Fruit fly (Drosophila melanogaster): ENCODE measurements around the gene CG4080.

CG4080 gene

DNA sequence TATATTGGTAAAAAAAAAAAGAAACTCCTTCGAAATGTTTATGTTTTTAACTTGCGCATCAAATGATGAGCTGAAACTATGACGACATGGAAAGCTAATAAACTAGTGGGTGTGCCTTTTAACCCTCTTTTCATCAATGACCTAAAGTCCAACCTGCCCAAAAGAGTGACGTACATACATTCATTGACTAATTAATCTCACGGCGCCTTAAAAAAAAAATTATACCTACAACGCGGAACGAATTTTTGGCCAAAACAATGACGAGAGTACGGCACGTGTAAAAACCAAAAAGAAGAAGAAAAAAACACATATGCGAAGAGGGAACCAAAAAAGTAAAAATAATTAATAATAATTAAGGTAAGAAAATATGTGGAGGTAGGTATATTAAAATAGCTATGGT lies 60.5 kb downstream of the CG4080 start, which contains the start of gene PGRP-LC:
TSS of gene PGRP-LC (plus strand) at position 301 of the 400 bp plus-strand sequence.
- no peak for TF ChIP-seq pan (optimal IDR thresholded peaks at IDR 0.05)
- TF ChIP-seq psq (optimal IDR thresholded peaks at IDR 0.05) = no peak
- TF ChIP-seq usp (GFP tag; optimal IDR thresholded peaks at IDR 0.05) = no peak
- no peak for TF ChIP-seq CG8478 (optimal IDR thresholded peaks at IDR 0.05)
- no peak for TF ChIP-seq Dll (optimal IDR thresholded peaks at IDR 0.05)
- TF ChIP-seq EcR (GFP tag; optimal IDR thresholded peaks at IDR 0.05) = no peak

DNA sequence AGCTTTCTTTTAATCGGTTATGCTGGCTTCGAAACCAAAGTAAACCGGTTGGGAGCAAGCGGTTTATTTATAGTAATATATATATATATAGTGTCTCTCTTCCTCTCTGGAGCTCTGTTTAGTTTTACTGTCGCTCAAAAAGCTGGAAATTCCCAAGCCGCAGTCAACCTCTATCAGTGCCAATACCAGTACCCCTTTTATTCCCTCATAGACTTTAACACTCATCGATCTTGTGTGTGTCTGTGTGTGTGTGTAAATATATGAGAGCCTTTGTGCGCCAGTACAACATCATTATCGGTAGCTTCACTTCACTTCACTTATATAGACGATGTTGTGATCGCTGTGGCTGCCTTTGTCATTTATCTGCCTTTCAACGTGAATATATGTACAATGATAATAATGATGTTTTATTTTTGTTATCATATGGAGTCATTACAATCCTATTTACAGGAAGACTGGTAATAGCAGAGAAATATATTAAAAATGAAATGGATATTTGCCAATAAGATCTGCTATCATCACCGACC lies 61.0 kb downstream of the CG4080 start:
- TF ChIP-seq Dll (optimal IDR thresholded peaks at IDR 0.05) (no peak), pan (optimal IDR thresholded peaks at IDR 0.05) (no peak), EcR (GFP tag; optimal IDR thresholded peaks at IDR 0.05) (no peak), psq (optimal IDR thresholded peaks at IDR 0.05) (no peak), CG8478 (optimal IDR thresholded peaks at IDR 0.05) (no peak), usp (GFP tag; optimal IDR thresholded peaks at IDR 0.05) (no peak)
